Worm (Caenorhabditis elegans) whole organism, L2 larva: ENCODE measurements around the gene tbc-19.

Experiments used
- C34F6.9 ChIP-seq: fragments of 150-350 bp; optimal IDR thresholded peaks from 2 replicates; lab custom pipeline; 2014; ENCODE audit warnings: missing biosample characterization, missing genetic modification characterization
- F13H6.1 ChIP-seq: sonication (generic microtip); optimal IDR thresholded peaks from 2 replicates; lab custom pipeline; 2016; ENCODE audit warnings: missing genetic modification characterization, missing compliant biosample characterization
- R02D3.7 ChIP-seq: fragments of 150-350 bp; optimal IDR thresholded peaks from 2 replicates; lab custom pipeline; 2014; ENCODE audit warnings: missing biosample characterization, missing genetic modification characterization
- Y55F3AM.14 ChIP-seq: fragments of 200-800 bp; sonication (Bioruptor generic); optimal IDR thresholded peaks from 2 replicates; lab custom pipeline; 2018; ENCODE audit warnings: mild to moderate bottlenecking, missing genetic modification characterization, missing compliant biosample characterization
- ZK546.5 ChIP-seq: sonication (generic microtip); optimal IDR thresholded peaks from 2 replicates; lab custom pipeline; 2017; ENCODE audit warnings: missing biosample characterization, missing genetic modification characterization
- alr-1 ChIP-seq: fragments of 150-350 bp; optimal IDR thresholded peaks from 2 replicates; lab custom pipeline; 2014; ENCODE audit warnings: missing biosample characterization, missing genetic modification characterization
- aly-2 ChIP-seq: fragments of 150-350 bp; optimal IDR thresholded peaks from 2 replicates; lab custom pipeline; 2014; ENCODE audit warnings: missing biosample characterization, missing genetic modification characterization
- ama-1 ChIP-seq: fragments of 150-350 bp; optimal IDR thresholded peaks from 2 replicates; lab custom pipeline; 2018; ENCODE audit warnings: inconsistent platforms
- blmp-1 ChIP-seq: sonication (generic microtip); optimal IDR thresholded peaks from 2 replicates; lab custom pipeline; 2017; ENCODE audit warnings: missing genetic modification characterization, mild to moderate bottlenecking, missing compliant biosample characterization, antibody characterized with exemption, moderate library complexity; ENCODE audit not compliant: insufficient read depth
- ceh-16 ChIP-seq: fragments of 150-350 bp; optimal IDR thresholded peaks from 2 replicates; lab custom pipeline; 2014; ENCODE audit warnings: missing biosample characterization, missing genetic modification characterization
- ceh-82 ChIP-seq: fragments of 150-350 bp; optimal IDR thresholded peaks from 2 replicates; lab custom pipeline; 2014; ENCODE audit warnings: missing biosample characterization, missing genetic modification characterization
- crh-2 ChIP-seq: sonication (generic microtip); optimal IDR thresholded peaks from 2 replicates; lab custom pipeline; 2017; ENCODE audit warnings: missing biosample characterization, missing genetic modification characterization
- dmd-4 ChIP-seq: sonication (generic microtip); optimal IDR thresholded peaks from 2 replicates; lab custom pipeline; 2017; ENCODE audit warnings: missing biosample characterization, missing genetic modification characterization
- egl-27 ChIP-seq: sonication (generic microtip); optimal IDR thresholded peaks from 3 replicates; lab custom pipeline; 2017; ENCODE audit warnings: missing biosample characterization, missing genetic modification reagents, missing genetic modification characterization
- elt-1 ChIP-seq: fragments of 150-350 bp; optimal IDR thresholded peaks from 2 replicates; lab custom pipeline; 2014; ENCODE audit warnings: missing biosample characterization, missing genetic modification characterization
- elt-3 ChIP-seq: sonication (generic microtip); optimal IDR thresholded peaks from 2 replicates; lab custom pipeline; 2017; ENCODE audit warnings: missing biosample characterization, missing genetic modification characterization
- fos-1 ChIP-seq: fragments of 150-350 bp; optimal IDR thresholded peaks from 2 replicates; lab custom pipeline; 2014; ENCODE audit warnings: missing biosample characterization, missing genetic modification characterization
- gmeb-1 ChIP-seq: fragments of 150-350 bp; optimal IDR thresholded peaks from 2 replicates; lab custom pipeline; 2014; ENCODE audit warnings: missing biosample characterization, missing genetic modification characterization
- lin-11 ChIP-seq: fragments of 150-350 bp; sonication (generic microtip); optimal IDR thresholded peaks from 2 replicates; lab custom pipeline; 2014; ENCODE audit warnings: missing biosample characterization, missing genetic modification characterization, inconsistent platforms, mixed read lengths
- lin-13 ChIP-seq: fragments of 150-350 bp; optimal IDR thresholded peaks from 2 replicates; lab custom pipeline; 2014; ENCODE audit warnings: missing biosample characterization, missing genetic modification reagents, missing genetic modification characterization
- lin-39 ChIP-seq: fragments of 150-350 bp; optimal IDR thresholded peaks from 2 replicates; lab custom pipeline; 2014; ENCODE audit warnings: missing biosample characterization, missing genetic modification reagents, missing genetic modification characterization
- lsy-2 ChIP-seq, 2 experiments: fragments of 150-350 bp in 1 of 2; sonication (generic microtip) in 1 of 2; optimal IDR thresholded peaks; 2 replicates each; lab custom pipeline; 2014 to 2017; ENCODE audit warnings: missing biosample characterization in 2 of 2, missing genetic modification characterization in 2 of 2
- mab-5 ChIP-seq: fragments of 150-350 bp; optimal IDR thresholded peaks from 2 replicates; lab custom pipeline; 2014; ENCODE audit warnings: missing biosample characterization, missing genetic modification characterization
- mbf-1 ChIP-seq: sonication (generic microtip); optimal IDR thresholded peaks from 2 replicates; lab custom pipeline; 2017; ENCODE audit warnings: missing biosample characterization, missing genetic modification characterization
- mdl-1 ChIP-seq, 2 experiments: fragments of 150-350 bp in 1 of 2; sonication (generic microtip) in 1 of 2; optimal IDR thresholded peaks; 2 replicates each; lab custom pipeline; 2017; ENCODE audit warnings: missing biosample characterization in 2 of 2, missing genetic modification characterization in 2 of 2
- nhr-10 ChIP-seq: sonication (generic microtip); optimal IDR thresholded peaks from 2 replicates; lab custom pipeline; 2017; ENCODE audit warnings: missing biosample characterization, missing genetic modification characterization
- nhr-11 ChIP-seq: fragments of 150-350 bp; optimal IDR thresholded peaks from 2 replicates; lab custom pipeline; 2014; ENCODE audit warnings: missing biosample characterization, missing genetic modification characterization
- nhr-12 ChIP-seq: fragments of 150-350 bp; optimal IDR thresholded peaks from 2 replicates; lab custom pipeline; 2014; ENCODE audit warnings: missing biosample characterization, missing genetic modification characterization
- nhr-129 ChIP-seq: fragments of 150-350 bp; optimal IDR thresholded peaks from 2 replicates; lab custom pipeline; 2014; ENCODE audit warnings: missing biosample characterization, missing genetic modification characterization
- nhr-21 ChIP-seq: fragments of 150-350 bp; optimal IDR thresholded peaks from 2 replicates; lab custom pipeline; 2014; ENCODE audit warnings: missing biosample characterization, missing genetic modification characterization
- nhr-23 ChIP-seq: fragments of 150-350 bp; optimal IDR thresholded peaks from 2 replicates; lab custom pipeline; 2014; ENCODE audit warnings: missing biosample characterization, missing genetic modification reagents, missing genetic modification characterization
- nhr-237 ChIP-seq: fragments of 150-350 bp; optimal IDR thresholded peaks from 2 replicates; lab custom pipeline; 2014; ENCODE audit warnings: missing biosample characterization, missing genetic modification characterization
- nhr-25 ChIP-seq: fragments of 150-350 bp; sonication (generic microtip); optimal IDR thresholded peaks from 3 replicates; lab custom pipeline; 2014; ENCODE audit warnings: missing biosample characterization, missing genetic modification characterization
- nhr-6 ChIP-seq: fragments of 150-350 bp; optimal IDR thresholded peaks from 2 replicates; lab custom pipeline; 2014; ENCODE audit warnings: missing biosample characterization, missing genetic modification characterization
- nhr-77 ChIP-seq: fragments of 150-350 bp; optimal IDR thresholded peaks from 2 replicates; lab custom pipeline; 2014; ENCODE audit warnings: missing biosample characterization, missing genetic modification characterization
- peb-1 ChIP-seq: fragments of 150-350 bp; optimal IDR thresholded peaks from 2 replicates; lab custom pipeline; 2014; ENCODE audit warnings: missing biosample characterization, missing genetic modification characterization
- sem-4 ChIP-seq: fragments of 150-350 bp; optimal IDR thresholded peaks from 2 replicates; lab custom pipeline; 2014; ENCODE audit warnings: missing biosample characterization, missing genetic modification reagents, missing genetic modification characterization
- skn-1 ChIP-seq: sonication (generic microtip); optimal IDR thresholded peaks from 2 replicates; lab custom pipeline; 2017; ENCODE audit warnings: missing biosample characterization, missing genetic modification characterization
- sma-3 ChIP-seq: sonication (generic microtip); optimal IDR thresholded peaks from 2 replicates; lab custom pipeline; 2016; ENCODE audit warnings: missing genetic modification reagents, missing genetic modification characterization, missing compliant biosample characterization
- sma-9 ChIP-seq, 2 experiments: fragments of 150-350 bp in 1 of 2; sonication (generic microtip) in 1 of 2; optimal IDR thresholded peaks; 2 replicates each; lab custom pipeline; 2014 to 2016; ENCODE audit warnings: missing genetic modification characterization in 2 of 2, mild to moderate bottlenecking in 1 of 2, missing biosample characterization in 1 of 2, missing compliant biosample characterization in 1 of 2, missing genetic modification reagents in 1 of 2, moderate library complexity in 1 of 2
- snpc-4 ChIP-seq: fragments of 150-350 bp; optimal IDR thresholded peaks from 2 replicates; lab custom pipeline; 2014; ENCODE audit warnings: missing biosample characterization, missing genetic modification characterization
- unc-39 ChIP-seq: fragments of 150-350 bp; optimal IDR thresholded peaks from 2 replicates; lab custom pipeline; 2014; ENCODE audit warnings: missing biosample characterization, missing genetic modification characterization
- unc-55 ChIP-seq: fragments of 150-350 bp; sonication (generic microtip); optimal IDR thresholded peaks from 3 replicates; lab custom pipeline; 2014; ENCODE audit warnings: missing biosample characterization, missing genetic modification reagents, missing genetic modification characterization
- unc-62 ChIP-seq: fragments of 150-350 bp; optimal IDR thresholded peaks from 2 replicates; lab custom pipeline; 2014; ENCODE audit warnings: missing biosample characterization, missing genetic modification reagents, missing genetic modification characterization
- zag-1 ChIP-seq: fragments of 150-350 bp; optimal IDR thresholded peaks from 2 replicates; lab custom pipeline; 2014; ENCODE audit warnings: missing biosample characterization, missing genetic modification characterization
- ztf-1 ChIP-seq: fragments of 200-800 bp; sonication (Bioruptor generic); conservative IDR thresholded peaks from 2 replicates; pipeline ENCODE4 v1.3.6; 2022; ENCODE audit warnings: missing genetic modification characterization, missing compliant biosample characterization
- ztf-11 ChIP-seq: sonication (generic microtip); optimal IDR thresholded peaks from 2 replicates; lab custom pipeline; 2017; ENCODE audit warnings: missing biosample characterization, missing genetic modification characterization
- ztf-4 ChIP-seq: fragments of 150-350 bp; optimal IDR thresholded peaks from 2 replicates; lab custom pipeline; 2014; ENCODE audit warnings: missing biosample characterization, missing genetic modification characterization

The tbc-19 gene

ce11 chrX:13975314-13975713 lies 37.0 kb downstream of the tbc-19 start, which contains the start of gene F48F7.5 (continued):
- TF ChIP-seq sma-9 (GFP tag; optimal IDR thresholded peaks at IDR 0.05; lab: Kevin White, UChicago) (peak; percentile 86), sma-9 (tag; optimal IDR thresholded peaks at IDR 0.05; lab: Kevin White, UChicago) (no peak), unc-62 (GFP tag; lab: Kevin White, UChicago) (no peak), unc-55 (GFP tag; lab: Kevin White, UChicago) (no peak), C34F6.9 (tag; lab: Kevin White, UChicago) (peak; percentile 31), nhr-237 (no peak), ceh-82 (tag; lab: Kevin White, UChicago) (no peak), nhr-23 (no peak), elt-3 (tag; lab: Kevin White, UChicago) (no peak), nhr-6 (tag; lab: Kevin White, UChicago) (peak; percentile 13), sma-3 (GFP tag; lab: Kevin White, UChicago) (peak; percentile 49), skn-1 (tag; lab: Kevin White, UChicago) (no peak), blmp-1 (tag; lab: Kevin White, UChicago) (peak; percentile 64), nhr-129 (peak; percentile 76), ztf-4 (tag; lab: Kevin White, UChicago) (no peak)

- TF ChIP-seq unc-55 (GFP tag; lab: Kevin White, UChicago) (no peak), mbf-1 (no peak), mab-5 (tag; lab: Kevin White, UChicago) (peak; percentile 13), sma-3 (GFP tag; lab: Kevin White, UChicago) (peak; percentile 61), nhr-6 (tag; lab: Kevin White, UChicago) (peak; percentile 55), Y55F3AM.14 (GFP tag; lab: Kevin White, UChicago) (no peak), sma-9 (GFP tag; optimal IDR thresholded peaks at IDR 0.05; lab: Kevin White, UChicago) (peak; percentile 90), sma-9 (tag; optimal IDR thresholded peaks at IDR 0.05; lab: Kevin White, UChicago) (no peak), unc-39 (tag; lab: Kevin White, UChicago) (no peak), fos-1 (tag; lab: Kevin White, UChicago) (peak; percentile 52), alr-1 (tag; lab: Kevin White, UChicago) (no peak), elt-3 (tag; lab: Kevin White, UChicago) (no peak), dmd-4 (tag; lab: Kevin White, UChicago) (no peak), nhr-10 (tag; lab: Kevin White, UChicago) (no peak), ZK546.5 (tag; lab: Kevin White, UChicago) (no peak), skn-1 (tag; lab: Kevin White, UChicago) (no peak), ceh-82 (tag; lab: Kevin White, UChicago) (no peak), egl-27 (tag; lab: Kevin White, UChicago) (peak; percentile 58), mdl-1 (tag; optimal IDR thresholded peaks at IDR 0.05; lab: Kevin White, UChicago) (peak in 1 of 2 experiments; percentile 17), ama-1 (lab: Kevin White, UChicago) (no peak), F13H6.1 (tag; lab: Kevin White, UChicago) (no peak), nhr-12 (tag; lab: Kevin White, UChicago) (no peak), zag-1 (no peak), peb-1 (tag; lab: Kevin White, UChicago) (no peak), sem-4 (tag; lab: Kevin White, UChicago) (peak; percentile 37), R02D3.7 (tag; lab: Kevin White, UChicago) (no peak), C34F6.9 (tag; lab: Kevin White, UChicago) (no peak), lsy-2 (tag; optimal IDR thresholded peaks at IDR 0.05; lab: Kevin White, UChicago) (no peak), ztf-4 (tag; lab: Kevin White, UChicago) (no peak), nhr-129 (no peak), nhr-23 (no peak), snpc-4 (tag; lab: Kevin White, UChicago) (no peak), ceh-16 (peak; percentile 97), unc-62 (GFP tag; lab: Kevin White, UChicago) (peak; percentile 69), nhr-11 (tag; lab: Kevin White, UChicago) (no peak), gmeb-1 (tag; lab: Kevin White, UChicago) (peak; percentile 14), elt-1 (tag; lab: Kevin White, UChicago) (peak; percentile 59), nhr-237 (no peak), blmp-1 (tag; lab: Kevin White, UChicago) (peak; percentile 87), lin-11 (no peak), lin-39 (tag; lab: Kevin White, UChicago) (no peak), nhr-21 (tag; lab: Kevin White, UChicago) (peak; percentile 76), crh-2 (peak; percentile 42), ztf-11 (tag; lab: Kevin White, UChicago) (no peak), aly-2 (tag; lab: Kevin White, UChicago) (no peak), ztf-1 (GFP tag; lab: Robert Waterston, UW) (no peak), lin-13 (GFP tag; lab: Kevin White, UChicago) (no peak), nhr-25 (tag; lab: Kevin White, UChicago) (peak; percentile 55), nhr-77 (no peak)
Measured at ce11 chrX:13974448-13975071, 37.8 kb downstream of the tbc-19 start.
